Fruit fly (Drosophila melanogaster) whole organism, adult: Measurements from ENCODE around the gene Myo10A.

ENCODE experiments used
- CG1620 ChIP-seq: fragments of 200-800 bp; sonication (Bioruptor generic); optimal IDR thresholded peaks from 2 replicates; lab custom pipeline; 2016; ENCODE audit warnings: missing biosample characterization, missing genetic modification characterization
- Hr96 ChIP-seq: fragments of 200-800 bp; sonication (Bioruptor generic); optimal IDR thresholded peaks from 2 replicates; lab custom pipeline; 2016; ENCODE audit warnings: missing biosample characterization, missing genetic modification characterization
- Mnt ChIP-seq: fragments of 200-800 bp; sonication (Bioruptor generic); optimal IDR thresholded peaks from 2 replicates; lab custom pipeline; 2016; ENCODE audit warnings: missing biosample characterization, mild to moderate bottlenecking, missing genetic modification characterization
- bab1 ChIP-seq: fragments of 200-800 bp; sonication (Bioruptor generic); optimal IDR thresholded peaks from 3 replicates; lab custom pipeline; 2019; ENCODE audit warnings: missing biosample characterization, mild to moderate bottlenecking, missing genetic modification characterization, moderate library complexity
- cic ChIP-seq: fragments of 200-800 bp; sonication (Bioruptor generic); optimal IDR thresholded peaks from 2 replicates; lab custom pipeline; 2017; ENCODE audit warnings: missing biosample characterization, mild to moderate bottlenecking, missing genetic modification characterization, moderate library complexity
- tj ChIP-seq: fragments of 200-800 bp; sonication (Bioruptor generic); optimal IDR thresholded peaks from 3 replicates; lab custom pipeline; 2017; ENCODE audit warnings: missing biosample characterization, mild to moderate bottlenecking, missing genetic modification characterization, moderate library complexity

DNA sequence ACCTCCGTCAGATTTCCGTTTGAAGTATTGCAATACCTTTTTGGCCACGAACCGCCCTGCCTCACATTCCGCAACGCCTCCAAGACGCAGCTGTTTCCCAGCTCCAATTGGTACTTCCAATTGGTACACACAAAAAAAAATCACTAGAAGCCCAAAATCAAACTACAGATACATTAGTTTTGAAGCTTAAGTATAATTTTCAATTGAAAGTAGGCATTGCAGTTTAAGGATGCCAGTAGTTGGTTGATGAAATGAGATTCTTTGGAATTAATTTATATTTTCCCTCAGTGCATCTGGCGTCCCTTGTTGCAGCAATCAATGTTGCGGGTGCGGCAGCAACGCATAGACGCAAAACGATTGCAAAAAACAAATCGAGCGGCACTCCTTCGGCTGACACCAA lies 3.1 kb downstream of the Myo10A start:
- no peak for TF ChIP-seq Mnt (GFP tag; lab: Kevin White, UChicago)
- no peak for TF ChIP-seq bab1 (GFP tag; lab: Kevin White, UChicago)
- TF ChIP-seq CG1620 (GFP tag; lab: Kevin White, UChicago): no peak
- no peak for TF ChIP-seq cic
- TF ChIP-seq Hr96 (GFP tag; lab: Kevin White, UChicago): no peak
- no peak for TF ChIP-seq tj
